Fruit fly (Drosophila melanogaster): ENCODE measurements around the gene aay.

Gene aay

DNA sequence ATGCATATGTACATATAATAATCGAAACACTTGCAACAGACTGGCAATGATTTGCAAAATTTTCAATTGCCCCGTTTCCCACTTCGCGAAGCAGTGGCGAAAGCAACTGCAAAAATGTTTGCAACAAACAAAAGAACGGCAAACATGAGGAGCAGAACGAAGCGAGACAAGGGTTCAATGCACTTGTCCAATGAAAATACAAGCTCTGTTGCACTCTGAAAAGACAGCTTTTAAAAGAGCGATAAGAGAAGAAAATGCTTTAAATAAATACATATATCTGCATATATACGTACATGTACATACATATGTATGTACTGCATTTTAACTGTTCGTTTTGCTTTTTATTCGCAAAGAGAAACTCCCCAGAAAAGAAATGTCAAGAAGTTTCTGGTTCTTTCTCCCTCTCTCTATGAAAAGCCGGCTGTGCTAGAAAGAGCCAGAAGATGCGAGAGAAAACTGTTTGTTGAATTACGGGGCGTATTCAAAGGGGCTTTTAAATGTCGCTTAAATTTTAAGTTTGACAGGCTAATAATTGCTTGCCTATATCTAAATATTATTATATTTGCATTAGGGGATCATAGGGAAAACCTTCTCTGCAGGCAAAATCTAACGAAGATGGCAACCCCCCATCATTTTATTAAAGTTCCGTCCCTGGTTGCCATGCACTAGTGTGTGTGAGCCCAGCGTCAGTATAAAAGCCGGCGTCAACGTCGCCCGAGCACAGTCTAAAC, 39.5 kb upstream of the aay start, which contains the start of gene Hsp27 (continued):
- TF ChIP-seq NK7.1 (GFP tag; optimal IDR thresholded peaks at IDR 0.05) (peak; percentile 93), CG4820 (GFP tag; optimal IDR thresholded peaks at IDR 0.05) (peak; percentile 98), CG6765 (GFP tag; optimal IDR thresholded peaks at IDR 0.05) (peak; percentile 88), Hr78 (GFP tag; optimal IDR thresholded peaks at IDR 0.05) (peak in 1 of 2 experiments; percentile 92), wek (GFP tag; optimal IDR thresholded peaks at IDR 0.05) (peak; percentile 80), E2f2 (GFP tag; IDR thresholded peaks at IDR 0.05) (peak; percentile 84), her (GFP tag; optimal IDR thresholded peaks at IDR 0.05) (peak; percentile 80), ci (GFP tag; IDR thresholded peaks at IDR 0.05) (peak; percentile 99), rib (GFP tag; IDR thresholded peaks at IDR 0.05) (peak; percentile 96), Rfx (GFP tag; IDR thresholded peaks at IDR 0.05) (peak; percentile 99), CG10321 (GFP tag; IDR thresholded peaks at IDR 0.05) (peak; percentile 80), amos (GFP tag; IDR thresholded peaks at IDR 0.05; ENCODE audit: partially characterized antibody) (no peak; the same call in 1 of the 2 replicates), Hr3 (GFP tag; optimal IDR thresholded peaks at IDR 0.05) (peak; percentile 98), ash1 (GFP tag; optimal IDR thresholded peaks at IDR 0.05) (peak; percentile 78), D19A (tag; optimal IDR thresholded peaks at IDR 0.05) (peak; percentile 96), hth (optimal IDR thresholded peaks at IDR 0.05) (no peak), Dp (GFP tag; optimal IDR thresholded peaks at IDR 0.05) (peak; percentile 32), phol (tag; optimal IDR thresholded peaks at IDR 0.05) (peak; percentile 98), CG10267 (tag; optimal IDR thresholded peaks at IDR 0.05) (peak; percentile 94), en (GFP tag; optimal IDR thresholded peaks at IDR 0.05) (peak; percentile 65), CG8281 (tag; optimal IDR thresholded peaks at IDR 0.05) (peak; percentile 89), CG2120 (GFP tag; optimal IDR thresholded peaks at IDR 0.05) (peak; percentile 97), CG8359 (GFP tag; optimal IDR thresholded peaks at IDR 0.05; ENCODE audit: borderline replicate concordance) (peak; percentile 94), dan (GFP tag; IDR thresholded peaks at IDR 0.05) (peak; percentile 94), Nf-YC (tag; optimal IDR thresholded peaks at IDR 0.05) (peak; percentile 82), Ada2b (GFP tag; IDR thresholded peaks at IDR 0.05) (peak; percentile 99), Sox102F (GFP tag; optimal IDR thresholded peaks at IDR 0.05) (peak; percentile 99), dpn (GFP tag; optimal IDR thresholded peaks at IDR 0.05) (peak; percentile 96 to 98), Spps (tag; optimal IDR thresholded peaks at IDR 0.05) (peak; percentile 96), dati (GFP tag; IDR thresholded peaks at IDR 0.05) (peak; percentile 96), so (GFP tag; IDR thresholded peaks at IDR 0.05) (peak; percentile 96), D19B (GFP tag; optimal IDR thresholded peaks at IDR 0.05) (peak; percentile 90), ase (GFP tag; IDR thresholded peaks at IDR 0.05) (peak; percentile 98), knrl (GFP tag; IDR thresholded peaks at IDR 0.05; ENCODE audit: partially characterized antibody) (peak; percentile 48; the same call in 2 of the 3 replicates), CG9876 (GFP tag; optimal IDR thresholded peaks at IDR 0.05) (peak; percentile 55), Gsc (GFP tag; IDR thresholded peaks at IDR 0.05) (peak; percentile 97), CG17361 (GFP tag; IDR thresholded peaks at IDR 0.05) (peak; percentile 99), cad (GFP tag; optimal IDR thresholded peaks at IDR 0.05) (no peak), Kr (GFP tag; optimal IDR thresholded peaks at IDR 0.05) (peak; percentile 33), pnt (GFP tag; optimal IDR thresholded peaks at IDR 0.05) (peak; percentile 96), tin (GFP tag; optimal IDR thresholded peaks at IDR 0.05) (peak; percentile 98), CG10654 (GFP tag; optimal IDR thresholded peaks at IDR 0.05) (peak; percentile 98), sim (GFP tag; IDR thresholded peaks at IDR 0.05) (peak; percentile 97), wor (GFP tag; IDR thresholded peaks at IDR 0.05) (peak; percentile 97), CG17328 (GFP tag; IDR thresholded peaks at IDR 0.05) (peak; percentile 98), pfk (GFP tag; optimal IDR thresholded peaks at IDR 0.05) (peak; percentile 24), maf-S (GFP tag; optimal IDR thresholded peaks at IDR 0.05) (peak; percentile 91), CG6272 (GFP tag; IDR thresholded peaks at IDR 0.05) (peak; percentile 98), cato (GFP tag; optimal IDR thresholded peaks at IDR 0.05; ENCODE audit: borderline replicate concordance) (peak; percentile 97), fd3F (GFP tag; optimal IDR thresholded peaks at IDR 0.05) (peak; percentile 94)

Data from whole organism, embryonic.